Worm (Caenorhabditis elegans) whole organism, late embryonic: ENCODE measurements around the gene F25A2.1.

ENCODE experiments used
- ama-1 ChIP-seq: fragments of 150-350 bp; optimal IDR thresholded peaks from 2 replicates; lab custom pipeline; 2014
- ceh-19 ChIP-seq: fragments of 200-800 bp; sonication (Bioruptor generic); optimal IDR thresholded peaks from 2 replicates; lab custom pipeline; 2018; ENCODE audit warnings: mild to moderate bottlenecking, missing genetic modification characterization, missing compliant biosample characterization
- ceh-34 ChIP-seq: sonication (generic microtip); optimal IDR thresholded peaks from 2 replicates; lab custom pipeline; 2016; ENCODE audit warnings: mild to moderate bottlenecking, missing genetic modification characterization, missing compliant biosample characterization
- dmd-4 ChIP-seq: sonication (generic microtip); optimal IDR thresholded peaks from 2 replicates; lab custom pipeline; 2016; ENCODE audit warnings: borderline replicate concordance, missing genetic modification characterization, missing compliant biosample characterization
- dve-1 ChIP-seq: sonication (generic microtip); optimal IDR thresholded peaks from 2 replicates; lab custom pipeline; 2017; ENCODE audit warnings: antibody characterized with exemption, mild to moderate bottlenecking, missing genetic modification characterization, missing compliant biosample characterization
- gmeb-2 ChIP-seq: sonication (generic microtip); optimal IDR thresholded peaks from 2 replicates; lab custom pipeline; 2016; ENCODE audit warnings: missing genetic modification characterization, inconsistent platforms, missing compliant biosample characterization
- hlh-15 ChIP-seq: sonication (generic microtip); optimal IDR thresholded peaks from 2 replicates; lab custom pipeline; 2016; ENCODE audit warnings: missing genetic modification characterization, missing compliant biosample characterization
- hlh-8 ChIP-seq: sonication (generic microtip); optimal IDR thresholded peaks from 2 replicates; lab custom pipeline; 2016; ENCODE audit warnings: missing genotype, missing genetic modification characterization, missing compliant biosample characterization
- npax-4 ChIP-seq: sonication (generic microtip); optimal IDR thresholded peaks from 2 replicates; lab custom pipeline; 2016; ENCODE audit warnings: missing genetic modification characterization, missing compliant biosample characterization
- pat-9 ChIP-seq: fragments of 200-800 bp; sonication (Bioruptor generic); optimal IDR thresholded peaks from 2 replicates; lab custom pipeline; 2018; ENCODE audit warnings: mild to moderate bottlenecking, missing genetic modification characterization, moderate library complexity, missing compliant biosample characterization
- pha-4 ChIP-seq: fragments of 150-350 bp; optimal IDR thresholded peaks from 2 replicates; lab custom pipeline; 2018; ENCODE audit warnings: missing biosample characterization, missing genetic modification reagents, missing genetic modification characterization
- ref-2 ChIP-seq: sonication (generic microtip); optimal IDR thresholded peaks from 2 replicates; lab custom pipeline; 2016; ENCODE audit warnings: missing genetic modification characterization, missing compliant biosample characterization
- rnt-1 ChIP-seq: sonication (generic microtip); optimal IDR thresholded peaks from 2 replicates; lab custom pipeline; 2016; ENCODE audit warnings: missing genetic modification characterization, missing compliant biosample characterization

ce11 chrV:1141433-1141832 is 37.9 kb upstream of the F25A2.1 start, which contains the start of gene cutl-22:
- TF ChIP-seq ceh-34 (no peak), pha-4 (no peak), ceh-19 (GFP tag; lab: Kevin White, UChicago) (no peak), hlh-8 (tag; lab: Kevin White, UChicago) (no peak), pat-9 (tag; lab: Kevin White, UChicago) (no peak), dmd-4 (no peak), ama-1 (lab: Kevin White, UChicago) (no peak), gmeb-2 (tag; lab: Kevin White, UChicago) (no peak), npax-4 (tag; lab: Kevin White, UChicago) (no peak), ref-2 (no peak), dve-1 (tag; lab: Kevin White, UChicago) (no peak), hlh-15 (tag; lab: Kevin White, UChicago) (no peak), rnt-1 (no peak)
